Worm (Caenorhabditis elegans): ENCODE results near the gene ftt-2.

ftt-2 gene

ce11 chrX:11606815-11607499 lies 1.7 kb upstream of the ftt-2 start:
- TF ChIP-seq nhr-25 (tag; optimal IDR thresholded peaks at IDR 0.05; ENCODE audit: borderline replicate concordance, insufficient read depth) (no peak), tra-1 (GFP tag; IDR thresholded peaks at IDR 0.05) (0 out of 2 replicates have a peak, but pooled peaks have one; percentile 31), aha-1 (tag) (peak; percentile 13)

ce11 chrX:11605766-11606490 lies 709 bp upstream of the ftt-2 start:
- TF ChIP-seq Y105C5A.15 (GFP tag; IDR thresholded peaks at IDR 0.05) (no peak), nhr-6 (tag; optimal IDR thresholded peaks at IDR 0.05) (peak; percentile 84), gei-8 (GFP tag; optimal IDR thresholded peaks at IDR 0.05) (peak; percentile 94), mes-2 (tag; optimal IDR thresholded peaks at IDR 0.05; ENCODE audit: poor library complexity, severe bottlenecking) (peak; percentile 68), zfp-3 (GFP tag; conservative IDR thresholded peaks at IDR 0.05) (peak; percentile 93), Y48G9A.11 (GFP tag; IDR thresholded peaks at IDR 0.05) (peak; percentile 54; the same call in 1 of the 2 replicates), pqm-1 (tag; optimal IDR thresholded peaks at IDR 0.05) (peak; percentile 50), tra-1 (GFP tag; IDR thresholded peaks at IDR 0.05) (peak; percentile 96), pha-4 (GFP tag; IDR thresholded peaks at IDR 0.05) (peak; percentile 91), pha-4 (tag; optimal IDR thresholded peaks at IDR 0.05) (no peak), spr-3 (GFP tag; optimal IDR thresholded peaks at IDR 0.05) (peak; percentile 95), fkh-10 (GFP tag; optimal IDR thresholded peaks at IDR 0.05) (peak; percentile 64), daf-16 (GFP tag; optimal IDR thresholded peaks at IDR 0.05) (peak; percentile 83 to 85), daf-16 (tag; optimal IDR thresholded peaks at IDR 0.05) (peak; percentile 77), ceh-62 (tag; optimal IDR thresholded peaks at IDR 0.05) (no peak), T26A8.4 (GFP tag; IDR thresholded peaks at IDR 0.05) (peak; percentile 93), hmg-1.1 (GFP tag; IDR thresholded peaks at IDR 0.05) (peak; percentile 91), daf-19 (GFP tag; conservative IDR thresholded peaks at IDR 0.05) (peak; percentile 92), rbr-2 (tag; optimal IDR thresholded peaks at IDR 0.05) (peak; percentile 97), nhr-76 (tag; optimal IDR thresholded peaks at IDR 0.05) (no peak), daf-8 (GFP tag; IDR thresholded peaks at IDR 0.05) (peak; percentile 91), egl-43 (GFP tag; IDR thresholded peaks at IDR 0.05) (no peak; the same call in none of the 2 replicates), unc-39 (tag; optimal IDR thresholded peaks at IDR 0.05) (no peak), lim-7 (GFP tag; IDR thresholded peaks at IDR 0.05) (peak; percentile 48), ceh-44 (GFP tag; IDR thresholded peaks at IDR 0.05) (0 out of 2 replicates have a peak, but pooled peaks have one; percentile 49), mdl-1 (tag; optimal IDR thresholded peaks at IDR 0.05) (peak; percentile 67 to 81), set-16 (GFP tag; IDR thresholded peaks at IDR 0.05) (peak; percentile 76), lin-13 (GFP tag; optimal IDR thresholded peaks at IDR 0.05) (peak; percentile 61), nhr-102 (tag; optimal IDR thresholded peaks at IDR 0.05) (peak; percentile 96), aly-2 (tag; optimal IDR thresholded peaks at IDR 0.05) (no peak), zfp-2 (tag; optimal IDR thresholded peaks at IDR 0.05) (peak; percentile 73), lin-29 (GFP tag; IDR thresholded peaks at IDR 0.05) (peak; percentile 92), Y75B8A.6 (GFP tag; IDR thresholded peaks at IDR 0.05) (no peak), zip-2 (tag; optimal IDR thresholded peaks at IDR 0.05) (peak; percentile 47), nhr-237 (tag; optimal IDR thresholded peaks at IDR 0.05) (peak; percentile 76), snpc-1.2 (GFP tag; IDR thresholded peaks at IDR 0.05) (no peak), cey-2 (tag; optimal IDR thresholded peaks at IDR 0.05; ENCODE audit: borderline replicate concordance, insufficient read depth) (no peak), dpl-1 (GFP tag; optimal IDR thresholded peaks at IDR 0.05) (peak; percentile 72), nhr-10 (tag; optimal IDR thresholded peaks at IDR 0.05) (peak; percentile 83), egl-27 (tag; optimal IDR thresholded peaks at IDR 0.05) (no peak), dve-1 (tag; optimal IDR thresholded peaks at IDR 0.05; ENCODE audit: insufficient read depth) (peak; percentile 77), nhr-42 (GFP tag; IDR thresholded peaks at IDR 0.05) (peak; percentile 91), lir-3 (tag; optimal IDR thresholded peaks at IDR 0.05) (peak; percentile 16), php-3 (GFP tag; IDR thresholded peaks at IDR 0.05) (peak; percentile 86; the same call in 1 of the 2 replicates), nhr-28 (tag; optimal IDR thresholded peaks at IDR 0.05) (peak; percentile 86)

Data from whole organism, L4 larva.